Fruit fly (Drosophila melanogaster): ENCODE results near the gene CG9801.

CG9801 gene

DNA sequence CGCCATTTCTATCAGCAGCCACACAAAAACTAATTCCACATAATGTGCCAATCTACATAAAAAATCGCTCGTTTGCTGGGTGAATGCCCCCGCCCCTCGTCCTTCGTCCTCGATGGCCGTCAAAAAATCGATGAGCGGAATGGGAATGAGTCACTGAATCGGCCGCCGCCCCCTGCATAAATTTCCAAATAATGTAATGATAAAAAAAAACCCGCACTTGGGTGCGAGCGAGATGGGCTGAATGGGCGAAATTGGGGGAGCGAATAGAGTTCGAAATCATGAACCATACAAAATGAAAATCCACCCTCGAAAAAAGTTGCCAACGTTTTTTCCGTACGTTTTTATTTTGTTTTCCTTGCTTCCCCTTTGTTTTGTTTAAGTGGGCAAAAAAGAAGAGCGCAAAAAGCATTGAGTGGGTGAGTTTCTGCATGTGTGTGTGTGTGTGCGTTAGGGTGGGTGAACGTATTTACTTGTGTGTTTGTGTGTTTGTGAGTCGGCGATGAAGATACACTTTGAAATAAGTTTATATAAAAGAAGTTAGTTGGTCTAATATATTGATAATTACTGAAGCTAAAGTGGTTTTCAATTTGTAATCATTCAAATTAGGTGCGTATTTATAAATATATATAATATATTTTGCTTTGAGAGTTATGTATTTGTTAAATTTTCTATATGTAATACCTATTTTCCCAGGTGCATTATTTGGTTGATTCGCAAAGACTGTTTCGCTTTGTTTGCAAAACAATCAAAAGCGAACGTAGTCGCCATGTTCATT is 42.0 kb downstream of the CG9801 start (continued):
- TF ChIP-seq bcd (GFP tag; optimal IDR thresholded peaks at IDR 0.05), result no peak
- no peak for TF ChIP-seq Deaf1 (tag; optimal IDR thresholded peaks at IDR 0.05)
- no peak for TF ChIP-seq Ssrp (tag; optimal IDR thresholded peaks at IDR 0.05)
- TF ChIP-seq Nf-YB (GFP tag; optimal IDR thresholded peaks at IDR 0.05), result peak; percentile 91
- 0 out of 3 replicates have a peak, but pooled peaks have one; percentile 16 for TF ChIP-seq Mrtf (GFP tag; IDR thresholded peaks at IDR 0.05)
- TF ChIP-seq Nf-YC (tag; optimal IDR thresholded peaks at IDR 0.05), result peak; percentile 91
- peak; percentile 91 for TF ChIP-seq seq (GFP tag; IDR thresholded peaks at IDR 0.05)
- TF ChIP-seq CG6683 (GFP tag; optimal IDR thresholded peaks at IDR 0.05), result no peak
- TF ChIP-seq fd3F (GFP tag; optimal IDR thresholded peaks at IDR 0.05), result no peak
- TF ChIP-seq cg (GFP tag; optimal IDR thresholded peaks at IDR 0.05), result peak; percentile 59
- peak in 1 of 2 experiments; percentile 21 for TF ChIP-seq bsh (GFP tag; optimal IDR thresholded peaks at IDR 0.05)
- 0 out of 2 replicates have a peak, but pooled peaks have one; percentile 24 for TF ChIP-seq crol (GFP tag; IDR thresholded peaks at IDR 0.05)
- TF ChIP-seq CG10267 (tag; optimal IDR thresholded peaks at IDR 0.05), result peak; percentile 3
- peak; percentile 16 for TF ChIP-seq CG2712 (tag; optimal IDR thresholded peaks at IDR 0.05)
- peak; percentile 32 for TF ChIP-seq CG1832 (GFP tag; optimal IDR thresholded peaks at IDR 0.05)
- peak; percentile 97 for TF ChIP-seq onecut (GFP tag; IDR thresholded peaks at IDR 0.05)
- no peak for TF ChIP-seq CG30020 (tag; optimal IDR thresholded peaks at IDR 0.05)
- TF ChIP-seq CG12391 (tag; optimal IDR thresholded peaks at IDR 0.05), result peak; percentile 1
- TF ChIP-seq Sry-δ (GFP tag; optimal IDR thresholded peaks at IDR 0.05), result no peak
- peak; percentile 45 for TF ChIP-seq pros (GFP tag; optimal IDR thresholded peaks at IDR 0.05)
- TF ChIP-seq CG8924 (tag; optimal IDR thresholded peaks at IDR 0.05), result peak; percentile 8
- no peak for TF ChIP-seq Oaz (GFP tag; IDR thresholded peaks at IDR 0.05)
- TF ChIP-seq CG18599 (GFP tag; optimal IDR thresholded peaks at IDR 0.05), result peak; percentile 17
- peak; percentile 98 for TF ChIP-seq sqz (GFP tag; optimal IDR thresholded peaks at IDR 0.05)
- peak; percentile 22 for TF ChIP-seq CG18262 (tag; optimal IDR thresholded peaks at IDR 0.05)
- peak; percentile 71 for TF ChIP-seq nom (GFP tag; optimal IDR thresholded peaks at IDR 0.05)
- no peak for TF ChIP-seq Fer1 (GFP tag; optimal IDR thresholded peaks at IDR 0.05)
- peak; percentile 41 for TF ChIP-seq gem (tag; optimal IDR thresholded peaks at IDR 0.05)

DNA sequence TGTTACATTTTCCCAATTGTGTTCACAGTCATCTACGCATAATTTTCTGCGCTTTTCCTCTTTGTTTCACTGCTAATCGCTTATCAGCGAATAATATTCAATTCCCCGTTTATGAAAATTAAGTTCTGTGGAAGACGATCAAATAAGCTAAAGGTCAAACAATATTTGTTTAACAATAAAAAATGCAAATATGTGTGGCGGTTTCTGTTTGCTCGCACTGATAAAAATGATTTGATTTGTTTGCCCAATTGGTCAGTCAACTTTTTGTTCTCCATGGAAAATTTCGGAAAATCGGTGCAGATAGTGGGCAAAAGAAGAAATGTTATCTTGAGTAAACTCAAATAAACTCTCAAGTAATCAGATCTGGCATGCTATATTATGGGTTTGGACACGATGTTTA is 42.8 kb downstream of the CG9801 start:
- TF ChIP-seq CG9727 (GFP tag; optimal IDR thresholded peaks at IDR 0.05) (peak; percentile 10), CG2202 (tag; optimal IDR thresholded peaks at IDR 0.05) (peak; percentile 1), B-H1 (GFP tag; IDR thresholded peaks at IDR 0.05) (no peak), Kr (GFP tag; optimal IDR thresholded peaks at IDR 0.05) (peak; percentile 17), ac (GFP tag; optimal IDR thresholded peaks at IDR 0.05) (peak; percentile 40), sens (GFP tag) (peak; percentile 81), CG1603 (tag; optimal IDR thresholded peaks at IDR 0.05) (peak; percentile 22), CG15696 (tag; optimal IDR thresholded peaks at IDR 0.05) (peak; percentile 38), CG15479 (GFP tag; optimal IDR thresholded peaks at IDR 0.05) (peak; percentile 40), CG6813 (GFP tag; optimal IDR thresholded peaks at IDR 0.05) (peak; percentile 32), CG1233 (GFP tag; optimal IDR thresholded peaks at IDR 0.05) (no peak), fd102C (GFP tag; optimal IDR thresholded peaks at IDR 0.05) (peak; percentile 67), dmrt11E (tag; optimal IDR thresholded peaks at IDR 0.05) (peak; percentile 1), slbo (GFP tag; IDR thresholded peaks at IDR 0.05) (no peak), az2 (GFP tag; optimal IDR thresholded peaks at IDR 0.05) (no peak)
